Worm (Caenorhabditis elegans) whole organism, L4/young adult: ENCODE measurements around the gene C08E8.1.

Experiments
- W03F9.2 ChIP-seq: fragments of 150-350 bp; optimal IDR thresholded peaks from 2 replicates; lab custom pipeline; 2014; ENCODE audit warnings: missing biosample characterization, missing genetic modification characterization
- him-1 ChIP-seq: sonication (generic microtip); optimal IDR thresholded peaks from 2 replicates; lab custom pipeline; 2016; ENCODE audit warnings: missing genotype, missing genetic modification reagents, missing genetic modification characterization, missing compliant biosample characterization

DNA sequence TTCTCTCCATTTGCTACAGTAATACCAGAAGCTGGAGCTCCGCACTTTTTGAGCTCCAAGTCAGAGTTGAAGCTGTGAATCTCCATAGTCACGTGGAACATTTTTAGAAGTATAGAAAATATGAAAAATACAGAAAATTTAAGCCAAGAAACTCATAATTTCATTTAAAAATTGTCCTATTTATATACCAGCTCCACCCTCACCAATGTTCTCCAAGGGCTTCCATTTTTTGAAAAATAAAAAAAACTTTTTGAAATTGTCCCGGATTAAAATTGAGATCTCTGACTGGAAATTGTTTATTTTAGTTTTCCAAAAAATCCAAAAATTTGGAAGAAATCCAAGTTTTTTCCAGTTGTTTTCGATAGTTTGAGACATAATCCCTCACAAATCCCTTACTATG is 2.4 kb downstream of the C08E8.1 start, which contains the start of gene C08E8.5:
- no peak for TF ChIP-seq him-1 (tag; lab: Kevin White, UChicago)
- TF ChIP-seq W03F9.2 (tag; lab: Kevin White, UChicago): no peak
